Worm (Caenorhabditis elegans) whole organism, L3 larva: Measurements from ENCODE around the gene C29F9.9.
A peak's percentile ranks its signal among the peaks of the same experiment; 100 is the strongest.

Experiments
- aly-2 ChIP-seq: fragments of 150-350 bp; optimal IDR thresholded peaks from 2 replicates; lab custom pipeline; 2014; ENCODE audit warnings: missing biosample characterization, missing genetic modification characterization
- ama-1 ChIP-seq: fragments of 150-350 bp; optimal IDR thresholded peaks from 2 replicates; lab custom pipeline; 2018
- ceh-82 ChIP-seq: fragments of 150-350 bp; optimal IDR thresholded peaks from 2 replicates; lab custom pipeline; 2014; ENCODE audit warnings: missing biosample characterization, missing genetic modification characterization
- ceh-9 ChIP-seq: sonication (generic microtip); optimal IDR thresholded peaks from 2 replicates; lab custom pipeline; 2018; ENCODE audit warnings: missing biosample characterization, missing genetic modification characterization
- daf-12 ChIP-seq: fragments of 150-350 bp; optimal IDR thresholded peaks from 2 replicates; lab custom pipeline; 2014; ENCODE audit warnings: missing biosample characterization, missing genetic modification reagents, missing genetic modification characterization
- egl-27 ChIP-seq: sonication (generic microtip); optimal IDR thresholded peaks from 4 replicates; lab custom pipeline; 2017; ENCODE audit warnings: missing biosample characterization, missing genetic modification reagents, missing genetic modification characterization
- elt-1 ChIP-seq: fragments of 150-350 bp; optimal IDR thresholded peaks from 2 replicates; lab custom pipeline; 2014; ENCODE audit warnings: missing biosample characterization, missing genetic modification characterization
- elt-2 ChIP-seq: sonication (generic microtip); optimal IDR thresholded peaks from 2 replicates; lab custom pipeline; 2016; ENCODE audit warnings: missing genetic modification reagents, mild to moderate bottlenecking, missing genetic modification characterization, missing compliant biosample characterization
- elt-3 ChIP-seq, 3 experiments: fragments of 150-350 bp in 1 of 3; sonication (generic microtip) in 2 of 3; optimal IDR thresholded peaks; 2 replicates in 2 of 3; 4 replicates in 1 of 3; lab custom pipeline; 2014 to 2017; ENCODE audit warnings: missing biosample characterization in 3 of 3, missing genetic modification characterization in 3 of 3
- eor-1 ChIP-seq, 2 experiments: fragments of 150-350 bp; optimal IDR thresholded peaks; 2 replicates each; lab custom pipeline; 2014 to 2018; ENCODE audit warnings: missing biosample characterization in 2 of 2, missing genetic modification characterization in 2 of 2
- fkh-10 ChIP-seq: sonication (generic microtip); optimal IDR thresholded peaks from 2 replicates; lab custom pipeline; 2017; ENCODE audit warnings: missing biosample characterization, missing genetic modification reagents, missing genetic modification characterization
- fkh-2 ChIP-seq: fragments of 150-350 bp; optimal IDR thresholded peaks from 2 replicates; lab custom pipeline; 2014; ENCODE audit warnings: missing biosample characterization, missing genetic modification reagents, missing genetic modification characterization
- fos-1 ChIP-seq: fragments of 150-350 bp; optimal IDR thresholded peaks from 2 replicates; lab custom pipeline; 2014; ENCODE audit warnings: missing biosample characterization, missing genetic modification characterization
- lin-15B ChIP-seq: fragments of 150-350 bp; optimal IDR thresholded peaks from 2 replicates; lab custom pipeline; 2014; ENCODE audit warnings: missing biosample characterization, missing genetic modification characterization
- lin-39 ChIP-seq: fragments of 150-350 bp; optimal IDR thresholded peaks from 2 replicates; lab custom pipeline; 2018; ENCODE audit warnings: missing biosample characterization, missing genetic modification reagents, missing genetic modification characterization
- lsy-12 ChIP-seq: sonication (generic microtip); optimal IDR thresholded peaks from 2 replicates; lab custom pipeline; 2016; ENCODE audit warnings: mild to moderate bottlenecking, missing genetic modification characterization, missing compliant biosample characterization
- nhr-11 ChIP-seq: fragments of 150-350 bp; optimal IDR thresholded peaks from 2 replicates; lab custom pipeline; 2014; ENCODE audit warnings: missing biosample characterization, missing genetic modification characterization
- nhr-23 ChIP-seq: fragments of 150-350 bp; optimal IDR thresholded peaks from 2 replicates; lab custom pipeline; 2014; ENCODE audit warnings: missing biosample characterization, missing genetic modification reagents, missing genetic modification characterization
- nhr-28 ChIP-seq: fragments of 150-350 bp; optimal IDR thresholded peaks from 2 replicates; lab custom pipeline; 2014; ENCODE audit warnings: missing biosample characterization, missing genetic modification characterization
- nhr-43 ChIP-seq: sonication (generic microtip); optimal IDR thresholded peaks from 2 replicates; lab custom pipeline; 2016; ENCODE audit warnings: mild to moderate bottlenecking, missing genetic modification characterization, missing compliant biosample characterization; ENCODE audit not compliant: poor library complexity, severe bottlenecking
- nhr-67 ChIP-seq: fragments of 150-350 bp; optimal IDR thresholded peaks from 2 replicates; lab custom pipeline; 2014; ENCODE audit warnings: missing biosample characterization, missing genetic modification characterization
- nhr-76 ChIP-seq: fragments of 150-350 bp; sonication (generic microtip); optimal IDR thresholded peaks from 5 replicates; lab custom pipeline; 2014; ENCODE audit warnings: missing biosample characterization, missing genetic modification characterization
- pha-4 ChIP-seq: fragments of 150-350 bp; optimal IDR thresholded peaks from 2 replicates; lab custom pipeline; 2014; ENCODE audit warnings: missing biosample characterization, missing genetic modification reagents, missing genetic modification characterization
- pqm-1 ChIP-seq: fragments of 150-350 bp; optimal IDR thresholded peaks from 2 replicates; lab custom pipeline; 2017; ENCODE audit warnings: missing biosample characterization, missing genetic modification characterization, inconsistent platforms
- skn-1 ChIP-seq: fragments of 150-350 bp; optimal IDR thresholded peaks from 2 replicates; lab custom pipeline; 2014; ENCODE audit warnings: missing biosample characterization, missing genetic modification characterization
- snpc-4 ChIP-seq: fragments of 150-350 bp; optimal IDR thresholded peaks from 2 replicates; lab custom pipeline; 2014; ENCODE audit warnings: missing biosample characterization, missing genetic modification characterization
- tbx-2 ChIP-seq: sonication (generic microtip); optimal IDR thresholded peaks from 2 replicates; lab custom pipeline; 2016; ENCODE audit warnings: mild to moderate bottlenecking, missing genetic modification characterization, missing compliant biosample characterization
- unc-39 ChIP-seq: sonication (generic microtip); optimal IDR thresholded peaks from 4 replicates; lab custom pipeline; 2017; ENCODE audit warnings: missing biosample characterization, missing genetic modification characterization
- zag-1 ChIP-seq: fragments of 150-350 bp; optimal IDR thresholded peaks from 2 replicates; lab custom pipeline; 2014; ENCODE audit warnings: missing biosample characterization, missing genetic modification characterization

Gene C29F9.9

ce11 chrIII:63584-64316 lies 35.0 kb downstream of the C29F9.9 start:
- TF ChIP-seq ama-1 (lab: Kevin White, UChicago) (peak; percentile 67), fkh-10 (GFP tag; lab: Kevin White, UChicago) (no peak), ceh-9 (tag; lab: Kevin White, UChicago) (no peak), skn-1 (no peak), elt-2 (tag; lab: Kevin White, UChicago) (no peak), pqm-1 (no peak), tbx-2 (tag; lab: Kevin White, UChicago) (peak; percentile 17)
- TF ChIP-seq, all 47 proteins: peak for 2

- TF ChIP-seq nhr-28 (tag; lab: Kevin White, UChicago) = no peak
- peak; percentile 34 for TF ChIP-seq pha-4 (tag; lab: Kevin White, UChicago)
- TF ChIP-seq fos-1 (tag; lab: Kevin White, UChicago) = no peak
- TF ChIP-seq nhr-23 = peak; percentile 1
- peak in 1 of 3 experiments; percentile 78 for TF ChIP-seq elt-3 (tag; optimal IDR thresholded peaks at IDR 0.05; lab: Kevin White, UChicago)
- TF ChIP-seq zag-1 (tag; lab: Kevin White, UChicago) = peak; percentile 28
- TF ChIP-seq tbx-2 (tag; lab: Kevin White, UChicago) = peak; percentile 58
- TF ChIP-seq lin-39 (tag; lab: Kevin White, UChicago) = peak; percentile 13
- peak; percentile 10 for TF ChIP-seq nhr-43
- TF ChIP-seq ama-1 (lab: Kevin White, UChicago) = peak; percentile 41
Measured at ce11 chrIII:62383-62873, 36.3 kb downstream of the C29F9.9 start.

ce11 chrIII:61045-61444 lies 37.7 kb downstream of the C29F9.9 start, which contains the start of gene btb-5:
Gene btb-5 (minus strand): TSS chrIII:61145.
- no peak for TF ChIP-seq snpc-4 (tag; lab: Kevin White, UChicago)
- TF ChIP-seq nhr-28 (tag; lab: Kevin White, UChicago) = no peak
- no peak for TF ChIP-seq fkh-2
- TF ChIP-seq unc-39 (tag; lab: Kevin White, UChicago) = no peak
- no peak for TF ChIP-seq aly-2
- TF ChIP-seq pqm-1 = no peak
- no peak for TF ChIP-seq ama-1 (lab: Kevin White, UChicago)
- TF ChIP-seq elt-1 (tag; lab: Kevin White, UChicago) = no peak
- no peak for TF ChIP-seq daf-12
- no peak for TF ChIP-seq ceh-82 (tag; lab: Kevin White, UChicago)
- no peak for TF ChIP-seq nhr-76 (tag; lab: Kevin White, UChicago)

- TF ChIP-seq lin-15B (tag; lab: Kevin White, UChicago) (no peak), eor-1 (tag; optimal IDR thresholded peaks at IDR 0.05; lab: Kevin White, UChicago) (no peak)
Measured at ce11 chrIII:53696-54095, 45.0 kb downstream of the C29F9.9 start.

- TF ChIP-seq nhr-11 (tag; lab: Kevin White, UChicago) (no peak), eor-1 (tag; optimal IDR thresholded peaks at IDR 0.05; lab: Kevin White, UChicago) (no peak), elt-1 (tag; lab: Kevin White, UChicago) (no peak), lsy-12 (tag; lab: Kevin White, UChicago) (no peak), nhr-67 (tag; lab: Kevin White, UChicago) (no peak)
Measured at ce11 chrIII:51622-52021, 47.1 kb downstream of the C29F9.9 start.

ce11 chrIII:50418-50817 lies 48.3 kb downstream of the C29F9.9 start:
- no peak for TF ChIP-seq lin-39 (tag; lab: Kevin White, UChicago)
- TF ChIP-seq pha-4 (tag; lab: Kevin White, UChicago) = no peak
- TF ChIP-seq zag-1 (tag; lab: Kevin White, UChicago) = no peak
- no peak for TF ChIP-seq ama-1 (lab: Kevin White, UChicago)
- TF ChIP-seq egl-27 (tag; lab: Kevin White, UChicago) = no peak
- TF ChIP-seq, all 47 proteins: peak for 0
